Fruit fly (Drosophila melanogaster): Measurements from ENCODE around the gene Ndc1.

The Ndc1 gene

dm6 chr3R:23888273-23889220 is 35.7 kb upstream of the Ndc1 start:
- TF ChIP-seq h (optimal IDR thresholded peaks at IDR 0.05), result no peak
- no peak for TF ChIP-seq Myc (optimal IDR thresholded peaks at IDR 0.05)
- TF ChIP-seq psq (optimal IDR thresholded peaks at IDR 0.05), result no peak
- no peak for TF ChIP-seq insv (optimal IDR thresholded peaks at IDR 0.05)
- no peak for TF ChIP-seq Sin3A (optimal IDR thresholded peaks at IDR 0.05)
- TF ChIP-seq ttk (optimal IDR thresholded peaks at IDR 0.05), result no peak

dm6 chr3R:23889922-23890321 is 34.3 kb upstream of the Ndc1 start, which contains the start of gene Pli:
Gene Pli (minus strand): TSS chr3R:23890052.
- TF ChIP-seq insv (optimal IDR thresholded peaks at IDR 0.05) (no peak), ttk (optimal IDR thresholded peaks at IDR 0.05) (no peak), h (optimal IDR thresholded peaks at IDR 0.05) (no peak), Myc (optimal IDR thresholded peaks at IDR 0.05) (no peak), psq (optimal IDR thresholded peaks at IDR 0.05) (no peak), Sin3A (optimal IDR thresholded peaks at IDR 0.05) (no peak)

- no peak for TF ChIP-seq psq (optimal IDR thresholded peaks at IDR 0.05)
- TF ChIP-seq Sin3A (optimal IDR thresholded peaks at IDR 0.05), result no peak
- TF ChIP-seq insv (optimal IDR thresholded peaks at IDR 0.05), result no peak
- TF ChIP-seq Myc (optimal IDR thresholded peaks at IDR 0.05), result no peak
- TF ChIP-seq ttk (optimal IDR thresholded peaks at IDR 0.05), result no peak
- no peak for TF ChIP-seq h (optimal IDR thresholded peaks at IDR 0.05)
Measured at dm6 chr3R:23890886-23891285, 33.3 kb upstream of the Ndc1 start, which contains the start of gene TfIIA-S. Gene TfIIA-S (minus strand): TSS chr3R:23891060.

dm6 chr3R:23893460-23893859 is 30.7 kb upstream of the Ndc1 start, which contains the start of gene tbrd-1:
Gene tbrd-1 (minus strand): TSS chr3R:23893560.
- TF ChIP-seq h (optimal IDR thresholded peaks at IDR 0.05) (no peak), insv (optimal IDR thresholded peaks at IDR 0.05) (no peak), ttk (optimal IDR thresholded peaks at IDR 0.05) (no peak), Myc (optimal IDR thresholded peaks at IDR 0.05) (no peak), Sin3A (optimal IDR thresholded peaks at IDR 0.05) (no peak), psq (optimal IDR thresholded peaks at IDR 0.05) (no peak)

- TF ChIP-seq ttk (optimal IDR thresholded peaks at IDR 0.05) (no peak), psq (optimal IDR thresholded peaks at IDR 0.05) (no peak), Myc (optimal IDR thresholded peaks at IDR 0.05) (no peak), Sin3A (optimal IDR thresholded peaks at IDR 0.05) (no peak), insv (optimal IDR thresholded peaks at IDR 0.05) (no peak), h (optimal IDR thresholded peaks at IDR 0.05) (no peak)
Measured at dm6 chr3R:23900092-23900491, 24.1 kb upstream of the Ndc1 start.

- TF ChIP-seq Myc (optimal IDR thresholded peaks at IDR 0.05), result no peak
- no peak for TF ChIP-seq insv (optimal IDR thresholded peaks at IDR 0.05)
- no peak for TF ChIP-seq h (optimal IDR thresholded peaks at IDR 0.05)
- no peak for TF ChIP-seq psq (optimal IDR thresholded peaks at IDR 0.05)
- no peak for TF ChIP-seq Sin3A (optimal IDR thresholded peaks at IDR 0.05)
Measured at dm6 chr3R:23902034-23902433, 22.2 kb upstream of the Ndc1 start.

dm6 chr3R:23902557-23902956 is 21.6 kb upstream of the Ndc1 start:
- TF ChIP-seq h (optimal IDR thresholded peaks at IDR 0.05), result no peak

dm6 chr3R:23903425-23903824 is 20.8 kb upstream of the Ndc1 start:
- no peak for TF ChIP-seq insv (optimal IDR thresholded peaks at IDR 0.05)
- TF ChIP-seq ttk (optimal IDR thresholded peaks at IDR 0.05), result no peak

dm6 chr3R:23909347-23909862 is 14.8 kb upstream of the Ndc1 start:
- TF ChIP-seq psq (optimal IDR thresholded peaks at IDR 0.05), result no peak

- no peak for TF ChIP-seq insv (optimal IDR thresholded peaks at IDR 0.05)
- TF ChIP-seq Myc (optimal IDR thresholded peaks at IDR 0.05), result no peak
- TF ChIP-seq h (optimal IDR thresholded peaks at IDR 0.05), result no peak
- TF ChIP-seq ttk (optimal IDR thresholded peaks at IDR 0.05), result no peak
- no peak for TF ChIP-seq psq (optimal IDR thresholded peaks at IDR 0.05)
- TF ChIP-seq Sin3A (optimal IDR thresholded peaks at IDR 0.05), result no peak
Measured at dm6 chr3R:23910260-23910887, 13.8 kb upstream of the Ndc1 start.

dm6 chr3R:23911073-23911690 is 13.0 kb upstream of the Ndc1 start:
- TF ChIP-seq psq (optimal IDR thresholded peaks at IDR 0.05) (no peak), h (optimal IDR thresholded peaks at IDR 0.05) (no peak), Myc (optimal IDR thresholded peaks at IDR 0.05) (no peak), insv (optimal IDR thresholded peaks at IDR 0.05) (no peak), Sin3A (optimal IDR thresholded peaks at IDR 0.05) (no peak), ttk (optimal IDR thresholded peaks at IDR 0.05) (no peak)

- no peak for TF ChIP-seq ttk (optimal IDR thresholded peaks at IDR 0.05)
- no peak for TF ChIP-seq Sin3A (optimal IDR thresholded peaks at IDR 0.05)
- no peak for TF ChIP-seq insv (optimal IDR thresholded peaks at IDR 0.05)
- TF ChIP-seq Myc (optimal IDR thresholded peaks at IDR 0.05), result no peak
- TF ChIP-seq h (optimal IDR thresholded peaks at IDR 0.05), result no peak
- no peak for TF ChIP-seq psq (optimal IDR thresholded peaks at IDR 0.05)
Measured at dm6 chr3R:23912349-23912748, 11.8 kb upstream of the Ndc1 start.

All from Kc167 (cell line).